Fruit fly (Drosophila melanogaster): Measurements from ENCODE around the gene asun.

Gene asun

DNA sequence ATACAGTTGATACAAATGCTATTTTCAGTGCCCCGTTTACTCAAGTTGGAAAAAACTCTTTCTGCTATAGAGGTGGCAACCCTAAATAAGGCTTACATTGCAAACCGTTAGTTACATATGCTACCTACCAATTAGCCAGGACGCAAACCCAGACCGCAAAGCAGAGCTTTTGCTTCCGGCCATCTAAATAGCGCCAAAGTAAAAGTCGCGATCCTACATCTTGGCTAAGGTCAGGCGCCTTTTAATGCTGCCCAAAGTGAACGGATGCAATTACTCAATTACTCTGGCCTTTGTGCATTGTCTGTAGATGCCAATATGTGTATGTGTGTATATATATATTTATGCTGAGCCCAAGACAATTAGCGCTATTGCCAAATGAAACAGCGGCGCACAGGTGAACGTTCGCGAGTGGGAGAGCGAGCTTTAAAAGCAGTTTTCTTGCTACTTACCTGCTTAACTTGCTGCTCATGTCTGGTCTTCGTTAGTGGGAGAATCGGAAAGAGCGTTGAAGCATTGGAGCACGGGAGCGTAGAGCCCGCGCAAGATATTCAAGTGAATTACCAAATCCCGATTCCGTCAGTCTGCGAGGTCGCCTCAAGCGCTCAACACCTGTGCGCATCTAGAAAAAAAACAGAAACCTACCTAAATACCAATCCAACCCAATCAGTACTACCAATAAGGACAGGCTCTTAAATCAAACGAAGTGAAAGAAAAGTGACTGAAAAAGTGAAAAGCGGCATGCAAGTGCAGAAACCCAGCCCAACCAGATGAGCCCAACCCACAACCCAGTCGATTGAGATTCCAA, 41.3 kb downstream of the asun start, which contains the start of gene Zip89B (continued):
- TF ChIP-seq eg (GFP tag; IDR thresholded peaks at IDR 0.05) (no peak), fkh (GFP tag; optimal IDR thresholded peaks at IDR 0.05) (no peak), CG11762 (GFP tag; optimal IDR thresholded peaks at IDR 0.05; ENCODE audit: insufficient read depth) (no peak), svp (GFP tag) (no peak), fd59A (GFP tag; optimal IDR thresholded peaks at IDR 0.05) (no peak), CG3919 (GFP tag; optimal IDR thresholded peaks at IDR 0.05) (no peak), dsx (GFP tag; optimal IDR thresholded peaks at IDR 0.05; ENCODE audit: poor library complexity, severe bottlenecking) (peak; percentile 64), CG6163 (GFP tag; IDR thresholded peaks at IDR 0.05) (no peak), CG6276 (GFP tag; optimal IDR thresholded peaks at IDR 0.05) (no peak), Hr39 (GFP tag; optimal IDR thresholded peaks at IDR 0.05) (no peak), CG3032 (tag; optimal IDR thresholded peaks at IDR 0.05) (no peak), Blimp-1 (GFP tag; optimal IDR thresholded peaks at IDR 0.05) (peak; percentile 51), Met (GFP tag; optimal IDR thresholded peaks at IDR 0.05) (no peak), Gug (GFP tag; IDR thresholded peaks at IDR 0.05) (no peak), acj6 (GFP tag; optimal IDR thresholded peaks at IDR 0.05) (no peak), Ets21C (GFP tag; optimal IDR thresholded peaks at IDR 0.05) (no peak), Eip78C (GFP tag) (peak; percentile 69), Lpt (GFP tag; optimal IDR thresholded peaks at IDR 0.05) (peak; percentile 3), spab (GFP tag; optimal IDR thresholded peaks at IDR 0.05) (no peak)

DNA sequence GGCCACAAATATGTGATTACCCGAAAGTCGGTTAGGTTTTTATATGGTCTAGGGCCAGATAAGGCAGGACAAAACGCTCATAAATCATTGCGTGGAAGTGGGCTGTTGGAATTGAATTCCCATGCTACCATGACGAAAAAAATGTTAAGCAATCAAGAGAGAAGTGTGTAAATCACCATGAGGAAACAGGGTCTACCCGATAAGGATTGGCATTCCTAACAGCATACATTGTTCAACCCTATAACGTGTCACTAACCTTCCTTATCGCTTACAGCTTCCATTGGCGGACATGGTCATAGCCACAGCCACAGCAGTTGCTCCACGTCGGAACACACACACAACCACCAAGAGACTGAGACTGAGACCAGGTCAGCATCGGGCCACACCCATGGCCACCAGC, 44.0 kb downstream of the asun start:
- TF ChIP-seq dsx (GFP tag; optimal IDR thresholded peaks at IDR 0.05; ENCODE audit: poor library complexity, severe bottlenecking) (peak; percentile 19), CG6163 (GFP tag; IDR thresholded peaks at IDR 0.05) (no peak)

DNA sequence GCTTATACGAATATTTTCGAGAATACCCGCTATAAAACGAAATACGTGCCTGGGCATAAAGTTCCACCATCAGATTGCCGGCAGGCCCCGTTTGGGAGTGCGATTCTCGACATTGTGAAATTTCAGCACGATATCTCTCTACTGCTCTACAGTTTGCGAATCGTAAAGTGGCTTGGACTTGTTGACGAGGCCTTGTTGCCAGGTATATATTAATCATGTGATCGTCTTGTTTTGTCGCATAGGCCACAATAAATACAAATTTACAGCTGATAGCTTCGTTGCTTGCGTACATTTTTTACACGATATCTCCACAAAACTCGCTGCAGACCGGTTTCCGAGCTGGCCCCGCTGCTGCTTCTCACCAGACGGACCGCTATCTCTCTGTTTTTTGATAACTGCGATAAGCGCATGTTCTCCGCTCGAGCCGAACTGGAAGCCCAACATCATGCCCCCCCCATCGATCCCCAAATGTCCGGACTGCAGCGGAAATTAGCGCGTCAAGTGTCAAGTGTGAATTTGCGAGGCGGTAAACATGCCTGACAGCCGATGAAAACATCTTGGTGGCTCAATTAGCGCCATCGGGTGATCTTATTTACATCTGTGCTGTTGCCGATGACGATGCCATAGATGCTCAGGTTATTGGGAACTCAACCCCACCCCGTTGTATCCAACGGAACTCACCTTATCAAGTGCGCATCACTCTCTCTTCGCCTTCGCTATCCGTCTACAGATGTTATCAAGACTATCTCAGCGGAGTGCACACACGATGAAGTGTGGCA, 45.4 kb downstream of the asun start:
- TF ChIP-seq svp (GFP tag) = peak; percentile 94
- no peak for TF ChIP-seq lz (GFP tag; optimal IDR thresholded peaks at IDR 0.05)
- TF ChIP-seq CG6163 (GFP tag; IDR thresholded peaks at IDR 0.05) = no peak
- TF ChIP-seq Lpt (GFP tag; optimal IDR thresholded peaks at IDR 0.05) = peak; percentile 5
- TF ChIP-seq CG7368 (GFP tag; optimal IDR thresholded peaks at IDR 0.05) = peak; percentile 24
- no peak for TF ChIP-seq CG11762 (GFP tag; optimal IDR thresholded peaks at IDR 0.05; ENCODE audit: insufficient read depth)
- peak; percentile 33 for TF ChIP-seq CG31627 (GFP tag; optimal IDR thresholded peaks at IDR 0.05)
- TF ChIP-seq CG3919 (GFP tag; optimal IDR thresholded peaks at IDR 0.05) = no peak
- no peak for TF ChIP-seq spab (GFP tag; optimal IDR thresholded peaks at IDR 0.05)
- TF ChIP-seq Smox (GFP tag; optimal IDR thresholded peaks at IDR 0.05) = no peak
- no peak for TF ChIP-seq Hr38 (GFP tag; optimal IDR thresholded peaks at IDR 0.05)
- no peak for TF ChIP-seq achi (GFP tag; optimal IDR thresholded peaks at IDR 0.05)
- TF ChIP-seq dac (GFP tag; optimal IDR thresholded peaks at IDR 0.05) = no peak
- no peak; the same call in 2 of the 3 replicates for TF ChIP-seq eg (GFP tag; IDR thresholded peaks at IDR 0.05)
- peak; percentile 1 for TF ChIP-seq CG6808 (GFP tag; optimal IDR thresholded peaks at IDR 0.05)
- TF ChIP-seq CG4318 (GFP tag; optimal IDR thresholded peaks at IDR 0.05) = no peak
- TF ChIP-seq CG11902 (GFP tag; optimal IDR thresholded peaks at IDR 0.05) = no peak
- TF ChIP-seq fkh (GFP tag; optimal IDR thresholded peaks at IDR 0.05) = no peak
- TF ChIP-seq Met (GFP tag; optimal IDR thresholded peaks at IDR 0.05) = peak; percentile 48
- TF ChIP-seq net (GFP tag; optimal IDR thresholded peaks at IDR 0.05) = peak; percentile 10
- TF ChIP-seq pdm3 (GFP tag; optimal IDR thresholded peaks at IDR 0.05) = no peak
- no peak for TF ChIP-seq salr (GFP tag; optimal IDR thresholded peaks at IDR 0.05)
- no peak for TF ChIP-seq CG1621 (tag; optimal IDR thresholded peaks at IDR 0.05)
- no peak for TF ChIP-seq CG16779 (tag; optimal IDR thresholded peaks at IDR 0.05)
- peak; percentile 28 for TF ChIP-seq Sox102F (GFP tag; optimal IDR thresholded peaks at IDR 0.05)
- TF ChIP-seq CG10669 (GFP tag; optimal IDR thresholded peaks at IDR 0.05) = no peak
- TF ChIP-seq topi (GFP tag; optimal IDR thresholded peaks at IDR 0.05) = peak; percentile 11
- peak; percentile 31 for TF ChIP-seq CG8319 (GFP tag; optimal IDR thresholded peaks at IDR 0.05)
- TF ChIP-seq Sox14 (GFP tag; optimal IDR thresholded peaks at IDR 0.05) = no peak
- TF ChIP-seq CG3032 (tag; optimal IDR thresholded peaks at IDR 0.05) = no peak
- no peak for TF ChIP-seq CG15336 (GFP tag; IDR thresholded peaks at IDR 0.05)
- TF ChIP-seq Eip75B (GFP tag; optimal IDR thresholded peaks at IDR 0.05) = peak; percentile 11
- peak; percentile 22 for TF ChIP-seq Hr39 (GFP tag; optimal IDR thresholded peaks at IDR 0.05)
- no peak for TF ChIP-seq Blimp-1 (GFP tag; optimal IDR thresholded peaks at IDR 0.05)
- no peak for TF ChIP-seq CG6276 (GFP tag; optimal IDR thresholded peaks at IDR 0.05)
- 0 out of 3 replicates have a peak, but pooled peaks have one; percentile 42 for TF ChIP-seq CG8119 (GFP tag; IDR thresholded peaks at IDR 0.05)
- TF ChIP-seq OdsH (GFP tag; optimal IDR thresholded peaks at IDR 0.05) = no peak
